Fruit fly (Drosophila melanogaster) whole organism, larva: ENCODE data around the gene Sr-CI.

ENCODE experiments used
- noc ChIP-seq: fragments of 200-800 bp; sonication (Bioruptor generic); optimal IDR thresholded peaks from 3 replicates; lab custom pipeline; 2019; ENCODE audit warnings: missing biosample characterization, mild to moderate bottlenecking, missing genetic modification characterization, moderate library complexity

Sr-CI gene

DNA sequence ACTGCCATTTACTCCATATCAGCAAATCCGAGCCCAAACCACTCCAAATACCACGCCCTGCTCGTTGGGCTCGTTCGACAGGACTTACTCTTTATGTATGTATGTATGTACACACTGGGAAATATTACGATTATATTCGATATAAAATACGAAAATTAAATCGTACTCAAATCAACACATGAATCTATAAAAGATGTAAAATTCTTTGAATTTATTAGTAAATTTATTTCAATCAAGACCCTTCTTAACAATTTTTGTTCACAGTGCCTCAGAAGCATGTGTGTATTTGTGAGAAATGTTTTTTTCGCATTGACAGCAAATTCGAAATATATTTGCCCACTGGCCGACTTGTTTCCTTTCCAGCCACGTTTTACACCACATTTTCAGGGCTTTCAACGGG, 24.8 kb downstream of the Sr-CI start:
- no peak for TF ChIP-seq noc (tag; lab: Kevin White, UChicago)

DNA sequence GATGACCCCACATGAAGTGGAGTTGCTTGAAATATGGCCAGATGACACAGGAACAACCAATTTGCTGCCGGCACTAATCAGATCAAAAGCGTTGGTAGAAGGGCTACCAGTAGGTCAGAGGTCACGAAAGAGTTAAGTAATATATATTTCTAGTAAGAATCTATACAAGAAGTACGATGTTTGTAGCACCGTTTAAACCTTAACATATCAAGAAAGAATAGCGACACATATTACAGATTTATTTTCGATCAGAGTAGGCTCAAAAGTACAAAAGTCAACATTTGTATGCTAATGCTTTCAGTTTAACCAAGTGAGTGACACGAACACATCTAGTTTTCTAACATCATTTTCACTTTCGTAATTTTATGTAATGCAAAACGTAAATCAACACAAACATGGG, 27.5 kb downstream of the Sr-CI start, which contains the start of gene CG2955:
Gene CG2955 (plus strand): TSS at position 301 of the 400 bp plus-strand sequence.
- no peak for TF ChIP-seq noc (tag; lab: Kevin White, UChicago)

dm6 chr2L:4166034-4166433, 44.5 kb downstream of the Sr-CI start, which contains the start of gene Or24a:
TSS of gene Or24a (minus strand) at chr2L:4166134.
- TF ChIP-seq noc (tag; lab: Kevin White, UChicago) = no peak
